Worm (Caenorhabditis elegans) whole organism, L4 larva: Measurements from ENCODE around the gene F19F10.14.

Source experiments
- T20F7.1 ChIP-seq: fragments of 200-800 bp; sonication (Bioruptor generic); optimal IDR thresholded peaks from 2 replicates; lab custom pipeline; 2018; ENCODE audit warnings: mild to moderate bottlenecking, missing genetic modification characterization, missing compliant biosample characterization
- T26A8.4 ChIP-seq: fragments of 200-800 bp; sonication (Bioruptor generic); IDR thresholded peaks from 2 replicates; pipeline ENCODE4 v1.3.6; 2022; ENCODE audit warnings: missing genetic modification characterization, missing compliant biosample characterization
- aly-2 ChIP-seq: sonication (generic microtip); optimal IDR thresholded peaks from 2 replicates; lab custom pipeline; 2018; ENCODE audit warnings: missing biosample characterization, missing genetic modification characterization
- fkh-10 ChIP-seq: fragments of 150-350 bp; optimal IDR thresholded peaks from 2 replicates; lab custom pipeline; 2014; ENCODE audit warnings: missing biosample characterization, missing genetic modification reagents, missing genetic modification characterization
- nhr-77 ChIP-seq: fragments of 150-350 bp; optimal IDR thresholded peaks from 2 replicates; lab custom pipeline; 2014; ENCODE audit warnings: missing biosample characterization, missing genetic modification characterization
- php-3 ChIP-seq: fragments of 200-800 bp; sonication (Bioruptor generic); IDR thresholded peaks from 2 replicates; pipeline ENCODE4 v1.3.6; 2022; ENCODE audit warnings: missing genetic modification reagents, missing genetic modification characterization, missing compliant biosample characterization
- ztf-11 ChIP-seq: fragments of 150-350 bp; optimal IDR thresholded peaks from 2 replicates; lab custom pipeline; 2014; ENCODE audit warnings: missing biosample characterization, missing genetic modification characterization

DNA sequence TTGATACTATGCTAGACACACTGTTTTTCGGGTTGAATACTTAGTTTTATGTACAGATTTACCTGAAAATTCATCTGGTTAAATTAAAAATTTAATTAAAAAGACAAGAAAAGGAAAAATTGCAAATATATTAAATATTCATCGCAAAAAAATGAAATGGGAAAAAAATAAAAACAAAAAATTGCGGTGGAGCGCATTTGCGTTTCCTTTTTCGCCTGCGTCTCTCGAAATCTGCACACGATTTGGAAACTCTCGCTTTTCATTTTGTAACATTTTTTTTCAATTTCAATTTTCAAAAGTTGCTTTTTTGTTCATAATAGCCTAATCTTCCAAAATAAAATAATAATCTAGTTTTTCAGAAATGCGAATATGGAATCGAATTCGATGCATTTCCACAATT lies 16.8 kb upstream of the F19F10.14 start, which contains the start of the genes F19F10.11 and C50E3.5:
- TF ChIP-seq T20F7.1 (GFP tag; lab: Kevin White, UChicago) (no peak), aly-2 (tag; lab: Kevin White, UChicago) (no peak), fkh-10 (GFP tag; lab: Kevin White, UChicago) (no peak), ztf-11 (no peak), nhr-77 (tag; lab: Kevin White, UChicago) (no peak), php-3 (GFP tag; lab: Robert Waterston, UW) (no peak), T26A8.4 (GFP tag; lab: Robert Waterston, UW) (no peak)
